Worm (Caenorhabditis elegans): ENCODE results near the gene jmjd-2.

Gene jmjd-2

ce11 chrII:14244457-14245254, 1.3 kb upstream of the jmjd-2 start (continued):
- TF ChIP-seq chd-7 (tag; optimal IDR thresholded peaks at IDR 0.05) (no peak), B0261.1 (tag; optimal IDR thresholded peaks at IDR 0.05) (no peak), ztf-22 (GFP tag; optimal IDR thresholded peaks at IDR 0.05) (no peak), him-1 (tag; optimal IDR thresholded peaks at IDR 0.05) (no peak), nhr-80 (tag; optimal IDR thresholded peaks at IDR 0.05) (peak; percentile 28), ztf-25 (GFP tag; IDR thresholded peaks at IDR 0.05) (no peak), B0035.1 (tag; optimal IDR thresholded peaks at IDR 0.05) (no peak), nfyb-1 (GFP tag; IDR thresholded peaks at IDR 0.05) (no peak), nhr-27 (tag; optimal IDR thresholded peaks at IDR 0.05) (no peak), rec-8 (tag; optimal IDR thresholded peaks at IDR 0.05) (no peak), hrde-1 (tag; optimal IDR thresholded peaks at IDR 0.05; ENCODE audit: borderline replicate concordance) (peak; percentile 38), attf-3 (GFP tag; conservative IDR thresholded peaks at IDR 0.05) (no peak), lin-26 (GFP tag; IDR thresholded peaks at IDR 0.05) (no peak), aptf-2 (GFP tag; conservative IDR thresholded peaks at IDR 0.05) (no peak), mel-28 (tag; optimal IDR thresholded peaks at IDR 0.05; ENCODE audit: borderline replicate concordance) (no peak), Y56A3A.18 (GFP tag; IDR thresholded peaks at IDR 0.05) (no peak), F23B12.7 (tag; optimal IDR thresholded peaks at IDR 0.05; ENCODE audit: insufficient read depth) (no peak), unc-62 (GFP tag; optimal IDR thresholded peaks at IDR 0.05) (no peak), dpl-1 (GFP tag; optimal IDR thresholded peaks at IDR 0.05) (peak; percentile 65), lsy-27 (tag; optimal IDR thresholded peaks at IDR 0.05; ENCODE audit: borderline replicate concordance, insufficient read depth) (no peak), akir-1 (GFP tag; optimal IDR thresholded peaks at IDR 0.05) (no peak), rpc-1 (optimal IDR thresholded peaks at IDR 0.05) (no peak), rpc-1 (tag; optimal IDR thresholded peaks at IDR 0.05) (no peak), dpff-1 (tag; optimal IDR thresholded peaks at IDR 0.05) (no peak), gei-17 (GFP tag; optimal IDR thresholded peaks at IDR 0.05) (no peak), ekl-4 (GFP tag; IDR thresholded peaks at IDR 0.05) (peak; percentile 74), aptf-3 (GFP tag; IDR thresholded peaks at IDR 0.05) (no peak), hlh-26 (GFP tag; conservative IDR thresholded peaks at IDR 0.05) (no peak), hmg-1.2 (GFP tag; IDR thresholded peaks at IDR 0.05) (peak; percentile 95), pbrm-1 (GFP tag; IDR thresholded peaks at IDR 0.05) (peak; percentile 70), die-1 (tag; optimal IDR thresholded peaks at IDR 0.05) (no peak), hsf-1 (GFP tag; IDR thresholded peaks at IDR 0.05) (peak; percentile 77), nhr-179 (tag; optimal IDR thresholded peaks at IDR 0.05) (no peak), ZK185.1 (tag; optimal IDR thresholded peaks at IDR 0.05; ENCODE audit: poor library complexity, severe bottlenecking) (no peak), pha-4 (tag; optimal IDR thresholded peaks at IDR 0.05) (no peak), nhr-120 (GFP tag; IDR thresholded peaks at IDR 0.05) (no peak), sea-2 (GFP tag; IDR thresholded peaks at IDR 0.05) (no peak), Y79H2A.3 (GFP tag; conservative IDR thresholded peaks at IDR 0.05) (no peak), B0336.3 (GFP tag; IDR thresholded peaks at IDR 0.05) (peak; percentile 72), F57C9.4 (tag; optimal IDR thresholded peaks at IDR 0.05) (no peak), lir-1 (GFP tag; conservative IDR thresholded peaks at IDR 0.05) (peak; percentile 56; the same call in 1 of the 2 replicates), let-607 (tag; optimal IDR thresholded peaks at IDR 0.05) (peak in 1 of 2 experiments; percentile 15), lin-35 (GFP tag; optimal IDR thresholded peaks at IDR 0.05) (peak in 1 of 3 experiments; percentile 12), F22D6.2 (tag; optimal IDR thresholded peaks at IDR 0.05) (no peak), ztf-6 (GFP tag; IDR thresholded peaks at IDR 0.05) (no peak), madf-8 (GFP tag; conservative IDR thresholded peaks at IDR 0.05) (peak; percentile 97), B0019.2 (GFP tag; conservative IDR thresholded peaks at IDR 0.05) (no peak)

Measured in whole organism, young adult.